Worm (Caenorhabditis elegans): ENCODE results near the gene Y62F5A.9.

ce11 chrII:11518184-11518583 lies 20.5 kb downstream of the Y62F5A.9 start, which contains the start of gene B0334.10:
- TF ChIP-seq lin-15B (tag; optimal IDR thresholded peaks at IDR 0.05) = no peak
- no peak for TF ChIP-seq mdl-1 (tag; optimal IDR thresholded peaks at IDR 0.05)
- TF ChIP-seq egl-27 (tag; optimal IDR thresholded peaks at IDR 0.05) = no peak
- no peak for TF ChIP-seq nhr-12 (tag; optimal IDR thresholded peaks at IDR 0.05)
